Fruit fly (Drosophila melanogaster): Measurements from ENCODE around the gene CG12502.

The CG12502 gene

dm6 chr3L:857063-858015, 7.9 kb upstream of the CG12502 start, which contains the start of gene dpr20 (continued):
- TF ChIP-seq CG14441 (GFP tag; IDR thresholded peaks at IDR 0.05) = peak; percentile 87
- no peak for TF ChIP-seq Opbp (GFP tag; IDR thresholded peaks at IDR 0.05; ENCODE audit: partially characterized antibody)
- no peak for TF ChIP-seq CG30020 (tag; optimal IDR thresholded peaks at IDR 0.05)
- peak; percentile 43 for TF ChIP-seq CG3995 (GFP tag; optimal IDR thresholded peaks at IDR 0.05)
- peak; percentile 58 for TF ChIP-seq Myb (GFP tag; optimal IDR thresholded peaks at IDR 0.05)
- no peak for TF ChIP-seq run (tag; optimal IDR thresholded peaks at IDR 0.05)
- peak; percentile 64 for TF ChIP-seq bcd (GFP tag; optimal IDR thresholded peaks at IDR 0.05)
- no peak for TF ChIP-seq eve (GFP tag; optimal IDR thresholded peaks at IDR 0.05)
- peak; percentile 63 for TF ChIP-seq Hand (GFP tag; optimal IDR thresholded peaks at IDR 0.05)
- peak; percentile 49 for TF ChIP-seq ash1 (GFP tag; optimal IDR thresholded peaks at IDR 0.05)
- TF ChIP-seq CG11093 (GFP tag; IDR thresholded peaks at IDR 0.05) = peak; percentile 85
- no peak for TF ChIP-seq CG3065 (GFP tag; optimal IDR thresholded peaks at IDR 0.05)
- peak; percentile 94 for TF ChIP-seq lab (GFP tag; optimal IDR thresholded peaks at IDR 0.05)
- no peak for TF ChIP-seq Doc2 (GFP tag; IDR thresholded peaks at IDR 0.05)
- peak; percentile 8 for TF ChIP-seq CG11398 (GFP tag; optimal IDR thresholded peaks at IDR 0.05)
- peak; percentile 42 for TF ChIP-seq D19B (GFP tag; optimal IDR thresholded peaks at IDR 0.05)
- peak; percentile 59 for TF ChIP-seq tin (GFP tag; optimal IDR thresholded peaks at IDR 0.05)
- no peak for TF ChIP-seq kni (GFP tag; optimal IDR thresholded peaks at IDR 0.05)
- peak; percentile 73 for TF ChIP-seq HLH54F (GFP tag; optimal IDR thresholded peaks at IDR 0.05)
- TF ChIP-seq otp (GFP tag; IDR thresholded peaks at IDR 0.05) = peak; percentile 89
- TF ChIP-seq CG15479 (GFP tag; optimal IDR thresholded peaks at IDR 0.05) = no peak
- no peak for TF ChIP-seq Lpt (GFP tag; optimal IDR thresholded peaks at IDR 0.05)
- TF ChIP-seq BEAF-32 (GFP tag; optimal IDR thresholded peaks at IDR 0.05) = no peak
- TF ChIP-seq cwo (GFP tag; optimal IDR thresholded peaks at IDR 0.05) = peak; percentile 53
- TF ChIP-seq dimm (GFP tag; IDR thresholded peaks at IDR 0.05) = peak; percentile 66
- peak in 1 of 2 experiments; percentile 6 for TF ChIP-seq crp (GFP tag; optimal IDR thresholded peaks at IDR 0.05)
- TF ChIP-seq p53 (GFP tag; optimal IDR thresholded peaks at IDR 0.05) = no peak
- peak; percentile 56 for TF ChIP-seq CG30431 (GFP tag; optimal IDR thresholded peaks at IDR 0.05)
- TF ChIP-seq zf30C (GFP tag; optimal IDR thresholded peaks at IDR 0.05) = no peak
- TF ChIP-seq Scr (GFP tag; IDR thresholded peaks at IDR 0.05; ENCODE audit: partially characterized antibody) = no peak
- no peak for TF ChIP-seq da (GFP tag; optimal IDR thresholded peaks at IDR 0.05)
- peak; percentile 82 for TF ChIP-seq Fer1 (GFP tag; optimal IDR thresholded peaks at IDR 0.05)
- peak; percentile 52 for TF ChIP-seq CG4360 (GFP tag; IDR thresholded peaks at IDR 0.05)
- peak; percentile 56 for TF ChIP-seq CG8944 (GFP tag; optimal IDR thresholded peaks at IDR 0.05)
- peak; percentile 38 for TF ChIP-seq Blimp-1 (GFP tag; optimal IDR thresholded peaks at IDR 0.05)
- peak; percentile 80 for TF ChIP-seq peb (GFP tag; IDR thresholded peaks at IDR 0.05)
- TF ChIP-seq zen2 (GFP tag; IDR thresholded peaks at IDR 0.05; ENCODE audit: partially characterized antibody) = no peak
- peak; percentile 48 for TF ChIP-seq oc (tag; optimal IDR thresholded peaks at IDR 0.05)
- peak; percentile 16 for TF ChIP-seq luna (GFP tag; optimal IDR thresholded peaks at IDR 0.05)
- TF ChIP-seq CG12219 (GFP tag; optimal IDR thresholded peaks at IDR 0.05) = peak; percentile 73
- TF ChIP-seq Hr51 (GFP tag; optimal IDR thresholded peaks at IDR 0.05) = peak; percentile 49 to 61
- TF ChIP-seq Nf-YB (GFP tag; optimal IDR thresholded peaks at IDR 0.05) = peak; percentile 21
- peak; percentile 62 for TF ChIP-seq CG10147 (GFP tag; optimal IDR thresholded peaks at IDR 0.05)
- TF ChIP-seq Mad (GFP tag; optimal IDR thresholded peaks at IDR 0.05) = no peak
- peak; percentile 20 for TF ChIP-seq CG5180 (GFP tag; optimal IDR thresholded peaks at IDR 0.05)
- no peak for TF ChIP-seq CG8359 (GFP tag; optimal IDR thresholded peaks at IDR 0.05; ENCODE audit: borderline replicate concordance)
- TF ChIP-seq NC2α (GFP tag; optimal IDR thresholded peaks at IDR 0.05) = no peak
